Worm (Caenorhabditis elegans): ENCODE measurements around the gene nspc-7.
"Not testable (repeated sequence)": the region's sequence is repeated elsewhere in the genome, so short reads cannot be mapped to it uniquely, and the experiment has no call there.

- TF ChIP-seq lin-40 (tag; optimal IDR thresholded peaks at IDR 0.05); hlh-12 (tag; optimal IDR thresholded peaks at IDR 0.05); ceh-79 (tag; optimal IDR thresholded peaks at IDR 0.05); madf-8 (GFP tag; conservative IDR thresholded peaks at IDR 0.05); nfya-1 (tag; optimal IDR thresholded peaks at IDR 0.05; ENCODE audit: borderline replicate concordance, insufficient read depth); snpc-3.4 (tag; optimal IDR thresholded peaks at IDR 0.05); unc-62 (GFP tag; optimal IDR thresholded peaks at IDR 0.05); pha-4 (tag; optimal IDR thresholded peaks at IDR 0.05); Y95B8A.8 (GFP tag; IDR thresholded peaks at IDR 0.05); F10E7.11 (tag; optimal IDR thresholded peaks at IDR 0.05); lsl-1 (GFP tag; optimal IDR thresholded peaks at IDR 0.05): not testable (repeated sequence)
These were observed 36.2 kb downstream of the nspc-7 start for ce11 chrX:8577824-8578223.
